Fruit fly (Drosophila melanogaster): ENCODE results near the gene CG2017.

CG2017 gene

dm6 chr3R:5861218-5861902, 845 bp downstream of the CG2017 start (continued):
- TF ChIP-seq mld (GFP tag; IDR thresholded peaks at IDR 0.05; ENCODE audit: partially characterized antibody) (no peak), CG2116 (GFP tag; optimal IDR thresholded peaks at IDR 0.05) (no peak), CG9215 (GFP tag; IDR thresholded peaks at IDR 0.05) (peak; percentile 36; the same call in 1 of the 2 replicates), Deaf1 (tag; optimal IDR thresholded peaks at IDR 0.05) (no peak), Six4 (GFP tag; optimal IDR thresholded peaks at IDR 0.05) (no peak), CG7556 (GFP tag; optimal IDR thresholded peaks at IDR 0.05) (peak; percentile 72), CG9817 (tag; optimal IDR thresholded peaks at IDR 0.05) (peak; percentile 51), HLH54F (GFP tag; optimal IDR thresholded peaks at IDR 0.05) (peak; percentile 54), Xbp1 (GFP tag; optimal IDR thresholded peaks at IDR 0.05) (peak; percentile 14), CG4404 (GFP tag; IDR thresholded peaks at IDR 0.05) (no peak), kay (GFP tag; optimal IDR thresholded peaks at IDR 0.05) (no peak), CG11247 (GFP tag; IDR thresholded peaks at IDR 0.05) (no peak), Mes4 (GFP tag; optimal IDR thresholded peaks at IDR 0.05) (no peak), usp (GFP tag; optimal IDR thresholded peaks at IDR 0.05) (no peak), E2f1 (GFP tag; IDR thresholded peaks at IDR 0.05) (no peak), dmrt99B (tag; optimal IDR thresholded peaks at IDR 0.05) (no peak), B-H1 (GFP tag; IDR thresholded peaks at IDR 0.05) (no peak), Bteb2 (GFP tag; optimal IDR thresholded peaks at IDR 0.05) (no peak), CG2889 (GFP tag; IDR thresholded peaks at IDR 0.05) (no peak), CG7928 (GFP tag; optimal IDR thresholded peaks at IDR 0.05) (peak; percentile 23), Hr39 (optimal IDR thresholded peaks at IDR 0.05) (no peak), gt (GFP tag; IDR thresholded peaks at IDR 0.05) (no peak), p53 (GFP tag; optimal IDR thresholded peaks at IDR 0.05) (no peak), CG7786 (GFP tag; optimal IDR thresholded peaks at IDR 0.05) (peak; percentile 21), Blimp-1 (GFP tag; optimal IDR thresholded peaks at IDR 0.05) (no peak), CG10209 (GFP tag; optimal IDR thresholded peaks at IDR 0.05) (peak; percentile 32), Gug (GFP tag; IDR thresholded peaks at IDR 0.05) (peak; percentile 56; the same call in 2 of the 4 replicates), CG2129 (GFP tag; IDR thresholded peaks at IDR 0.05; ENCODE audit: partially characterized antibody) (no peak), eve (GFP tag; optimal IDR thresholded peaks at IDR 0.05) (no peak), Meics (GFP tag; optimal IDR thresholded peaks at IDR 0.05) (peak; percentile 77), HmgZ (tag; optimal IDR thresholded peaks at IDR 0.05) (no peak), HLHmδ (GFP tag; optimal IDR thresholded peaks at IDR 0.05) (no peak), CG1602 (GFP tag; optimal IDR thresholded peaks at IDR 0.05) (no peak), D (optimal IDR thresholded peaks at IDR 0.05) (no peak), D (GFP tag; optimal IDR thresholded peaks at IDR 0.05) (no peak), az2 (GFP tag; optimal IDR thresholded peaks at IDR 0.05) (no peak), NFAT (GFP tag; IDR thresholded peaks at IDR 0.05) (peak; percentile 74), CG18476 (GFP tag; optimal IDR thresholded peaks at IDR 0.05) (peak; percentile 16), CG3995 (GFP tag; optimal IDR thresholded peaks at IDR 0.05) (peak; percentile 13), NfI (GFP tag; optimal IDR thresholded peaks at IDR 0.05) (peak; percentile 51), CG10274 (GFP tag; optimal IDR thresholded peaks at IDR 0.05) (peak; percentile 98), luna (GFP tag; optimal IDR thresholded peaks at IDR 0.05) (no peak), schlank (tag; optimal IDR thresholded peaks at IDR 0.05) (no peak), al (GFP tag; IDR thresholded peaks at IDR 0.05) (0 out of 2 replicates have a peak, but pooled peaks have one; percentile 7), CG17385 (GFP tag; optimal IDR thresholded peaks at IDR 0.05) (no peak), fru (optimal IDR thresholded peaks at IDR 0.05) (no peak), zen2 (GFP tag; IDR thresholded peaks at IDR 0.05; ENCODE audit: partially characterized antibody) (no peak), ase (GFP tag; IDR thresholded peaks at IDR 0.05) (no peak), Lhr (GFP tag; optimal IDR thresholded peaks at IDR 0.05) (no peak), CG18619 (GFP tag; optimal IDR thresholded peaks at IDR 0.05) (peak; percentile 67), TFAM (GFP tag; optimal IDR thresholded peaks at IDR 0.05) (no peak), CG12071 (GFP tag; optimal IDR thresholded peaks at IDR 0.05) (no peak)
